Worm (Caenorhabditis elegans) whole organism, L4 larva: Measurements from ENCODE around the gene T25B9.1.

Experiments
- jun-1 ChIP-seq: fragments of 150-350 bp; optimal IDR thresholded peaks from 2 replicates; lab custom pipeline; 2014; ENCODE audit warnings: missing biosample characterization, missing genetic modification reagents, missing genetic modification characterization
- madf-5 ChIP-seq, 2 experiments: fragments of 200-800 bp; sonication (Bioruptor generic); IDR thresholded peaks; 2 replicates each; pipeline ENCODE4 v1.3.6; 2022; ENCODE audit warnings: missing compliant biosample characterization in 2 of 2, missing genetic modification characterization in 2 of 2
- nhr-10 ChIP-seq: fragments of 150-350 bp; optimal IDR thresholded peaks from 2 replicates; lab custom pipeline; 2014; ENCODE audit warnings: missing biosample characterization, missing genetic modification characterization
- zag-1 ChIP-seq: fragments of 150-350 bp; optimal IDR thresholded peaks from 2 replicates; lab custom pipeline; 2014; ENCODE audit warnings: missing biosample characterization, missing genetic modification characterization

- TF ChIP-seq zag-1 (tag; lab: Kevin White, UChicago) (no peak), jun-1 (no peak), nhr-10 (tag; lab: Kevin White, UChicago) (no peak), madf-5 (GFP tag; IDR thresholded peaks at IDR 0.05; lab: Robert Waterston, UW) (no peak)
These were observed 46.8 kb upstream of the T25B9.1 start for ce11 chrIV:10796707-10797106.
